Worm (Caenorhabditis elegans) whole organism, L1 larva: Measurements from ENCODE around the gene C54D10.9.

Experiments
- ama-1 ChIP-seq: fragments of 150-350 bp; optimal IDR thresholded peaks from 2 replicates; lab custom pipeline; 2014
- lsy-2 ChIP-seq, 2 experiments: fragments of 150-350 bp; optimal IDR thresholded peaks; 2 replicates each; lab custom pipeline; 2014; ENCODE audit warnings: missing biosample characterization in 2 of 2, missing genetic modification characterization in 2 of 2
- skn-1 ChIP-seq: fragments of 150-350 bp; optimal IDR thresholded peaks from 2 replicates; lab custom pipeline; 2014; ENCODE audit warnings: missing biosample characterization, missing genetic modification characterization
- snpc-4 ChIP-seq: fragments of 150-350 bp; optimal IDR thresholded peaks from 2 replicates; lab custom pipeline; 2014; ENCODE audit warnings: missing biosample characterization, missing genetic modification characterization
- sup-37 ChIP-seq: fragments of 200-800 bp; sonication (Bioruptor generic); optimal IDR thresholded peaks from 2 replicates; lab custom pipeline; 2018; ENCODE audit warnings: mild to moderate bottlenecking, missing genetic modification characterization, missing compliant biosample characterization

- TF ChIP-seq lsy-2 (tag; optimal IDR thresholded peaks at IDR 0.05; lab: Kevin White, UChicago) (peak in 1 of 2 experiments; percentile 41), snpc-4 (tag; lab: Kevin White, UChicago) (peak; percentile 64), ama-1 (lab: Kevin White, UChicago) (no peak), skn-1 (tag; lab: Kevin White, UChicago) (no peak), sup-37 (no peak)
These were observed 41.0 kb downstream of the C54D10.9 start for ce11 chrV:12488002-12488401.
